Fruit fly (Drosophila melanogaster): ENCODE measurements around the gene CG2258.

DNA sequence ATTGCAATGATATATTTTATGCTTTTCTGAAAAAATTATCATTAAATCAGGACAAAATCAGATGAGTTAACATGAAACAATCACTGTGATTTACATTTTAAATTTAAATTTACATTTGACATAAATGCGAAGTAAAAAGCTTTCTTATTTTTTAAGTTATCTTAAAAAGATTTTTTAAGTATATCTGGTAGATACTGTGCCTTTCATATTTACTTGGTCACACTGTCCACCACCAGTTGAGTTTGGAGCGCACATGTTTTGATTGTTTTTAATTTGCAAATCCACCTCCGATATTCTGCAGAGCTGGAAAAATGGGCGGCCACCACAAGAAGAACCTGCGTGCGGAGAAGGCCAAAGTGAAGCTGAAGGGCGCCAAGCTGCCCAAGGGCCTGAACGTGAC lies 14.9 kb upstream of the CG2258 start, which contains the start of gene CG1575:
- TF ChIP-seq en (GFP tag; optimal IDR thresholded peaks at IDR 0.05): no peak
- TF ChIP-seq CG4424 (GFP tag; optimal IDR thresholded peaks at IDR 0.05): no peak
- no peak for TF ChIP-seq psq (GFP tag; optimal IDR thresholded peaks at IDR 0.05)

Measured in whole organism, embryonic.